Fruit fly (Drosophila melanogaster) whole organism: Measurements from ENCODE around the gene CG34031.

Experiments used
- CG8478 ChIP-seq: fragments of >200 bp; optimal IDR thresholded peaks from 2 replicates; lab custom pipeline; 2018; ENCODE audit warnings: inconsistent platforms
- Dll ChIP-seq: fragments of >200 bp; optimal IDR thresholded peaks from 2 replicates; lab custom pipeline; 2017
- EcR ChIP-seq, 2 experiments: fragments of >200 bp; optimal IDR thresholded peaks; 2 replicates each; lab custom pipeline; 2017; ENCODE audit warnings: missing biosample characterization in 2 of 2, missing genetic modification characterization in 2 of 2, missing genetic modification reagents in 2 of 2
- pan ChIP-seq: fragments of >200 bp; optimal IDR thresholded peaks from 2 replicates; lab custom pipeline; 2017
- psq ChIP-seq: fragments of >200 bp; optimal IDR thresholded peaks from 2 replicates; lab custom pipeline; 2017
- usp ChIP-seq: fragments of >200 bp; optimal IDR thresholded peaks from 2 replicates; lab custom pipeline; 2017; ENCODE audit warnings: missing biosample characterization, missing genetic modification characterization, mixed read lengths

Gene CG34031

dm6 chr3L:23174146-23174545 is at the start of gene CG34031:
TSS of gene CG34031 (plus strand) at chr3L:23174446.
- TF ChIP-seq EcR (GFP tag; optimal IDR thresholded peaks at IDR 0.05; lab: Kevin White, UChicago) (no peak), Dll (lab: Kevin White, UChicago) (no peak)

dm6 chr3L:23125736-23126135 is 48.5 kb upstream of the CG34031 start, which contains the start of gene CG33217:
TSS of gene CG33217 (plus strand) at chr3L:23126025.
- no peak for TF ChIP-seq pan (lab: Kevin White, UChicago)

- TF ChIP-seq CG8478 (lab: Kevin White, UChicago) = no peak
- no peak for TF ChIP-seq EcR (GFP tag; optimal IDR thresholded peaks at IDR 0.05; lab: Kevin White, UChicago)
- no peak for TF ChIP-seq psq (lab: Kevin White, UChicago)
- no peak for TF ChIP-seq usp (GFP tag; lab: Kevin White, UChicago)
- no peak for TF ChIP-seq pan (lab: Kevin White, UChicago)
- TF ChIP-seq Dll (lab: Kevin White, UChicago) = no peak
Observed at dm6 chr3L:23150297-23150919, 23.8 kb upstream of the CG34031 start, which contains the start of gene Vps11. TSS of gene Vps11 (minus strand) at chr3L:23150499.

dm6 chr3L:23206424-23206823 is 32.2 kb downstream of the CG34031 start, which contains the start of gene nAChRalpha4:
TSS of gene nAChRalpha4 (plus strand) at chr3L:23206669.
- TF ChIP-seq usp (GFP tag; lab: Kevin White, UChicago) (no peak), psq (lab: Kevin White, UChicago) (no peak), pan (lab: Kevin White, UChicago) (no peak), Dll (lab: Kevin White, UChicago) (no peak), CG8478 (lab: Kevin White, UChicago) (no peak), EcR (GFP tag; optimal IDR thresholded peaks at IDR 0.05; lab: Kevin White, UChicago) (no peak)

- TF ChIP-seq CG8478 (lab: Kevin White, UChicago) = no peak
- TF ChIP-seq EcR (GFP tag; optimal IDR thresholded peaks at IDR 0.05; lab: Kevin White, UChicago) = no peak
- no peak for TF ChIP-seq Dll (lab: Kevin White, UChicago)
- no peak for TF ChIP-seq usp (GFP tag; lab: Kevin White, UChicago)
- TF ChIP-seq pan (lab: Kevin White, UChicago) = no peak
- TF ChIP-seq psq (lab: Kevin White, UChicago) = no peak
Observed at dm6 chr3L:23207061-23207460, 32.8 kb downstream of the CG34031 start.

dm6 chr3L:23214158-23214557 is 39.9 kb downstream of the CG34031 start:
- TF ChIP-seq pan (lab: Kevin White, UChicago) (no peak), Dll (lab: Kevin White, UChicago) (no peak), usp (GFP tag; lab: Kevin White, UChicago) (no peak), EcR (GFP tag; optimal IDR thresholded peaks at IDR 0.05; lab: Kevin White, UChicago) (no peak), CG8478 (lab: Kevin White, UChicago) (no peak), psq (lab: Kevin White, UChicago) (no peak)
